Worm (Caenorhabditis elegans): ENCODE results near the gene Y22D7AR.7.

Y22D7AR.7 gene

ce11 chrIII:1657380-1657779, 30.5 kb downstream of the Y22D7AR.7 start, which contains the start of gene cht-4:
Gene cht-4, minus strand, starts transcription at chrIII:1657480.
- TF ChIP-seq dao-5 (tag; optimal IDR thresholded peaks at IDR 0.05): no peak
- no peak for TF ChIP-seq him-1 (tag; optimal IDR thresholded peaks at IDR 0.05)
- TF ChIP-seq W03F9.2 (tag; optimal IDR thresholded peaks at IDR 0.05): no peak

ce11 chrIII:1652925-1653324, 35.0 kb downstream of the Y22D7AR.7 start:
- TF ChIP-seq dao-5 (tag; optimal IDR thresholded peaks at IDR 0.05) (no peak), W03F9.2 (tag; optimal IDR thresholded peaks at IDR 0.05) (no peak), him-1 (tag; optimal IDR thresholded peaks at IDR 0.05) (no peak)

DNA sequence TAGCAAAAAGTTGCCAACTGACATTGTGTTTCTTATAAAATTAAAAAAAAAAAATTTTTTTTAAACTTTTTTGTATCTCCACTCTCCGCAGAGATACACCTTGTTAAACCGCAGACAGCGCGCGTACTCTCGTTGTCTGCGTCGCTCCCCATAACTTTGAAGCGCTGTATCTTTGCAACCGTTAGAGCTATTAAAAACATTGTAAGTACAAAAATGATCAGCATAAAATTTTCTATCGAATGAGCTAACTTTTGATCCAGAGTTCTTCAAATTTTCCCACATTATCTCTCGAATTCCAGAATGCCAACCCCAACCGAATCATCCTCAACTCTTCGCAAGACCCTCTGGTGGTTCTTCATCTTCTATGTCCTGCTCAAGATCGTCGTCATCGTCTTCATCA, 35.7 kb downstream of the Y22D7AR.7 start, which contains the start of gene Y22D7AL.1:
Gene Y22D7AL.1, plus strand, starts transcription at position 301 of the 400 bp plus-strand sequence.
- TF ChIP-seq W03F9.2 (tag; optimal IDR thresholded peaks at IDR 0.05): no peak
- TF ChIP-seq dao-5 (tag; optimal IDR thresholded peaks at IDR 0.05): no peak
- TF ChIP-seq him-1 (tag; optimal IDR thresholded peaks at IDR 0.05): no peak

- no peak for TF ChIP-seq dao-5 (tag; optimal IDR thresholded peaks at IDR 0.05)
- no peak for TF ChIP-seq W03F9.2 (tag; optimal IDR thresholded peaks at IDR 0.05)
- no peak for TF ChIP-seq him-1 (tag; optimal IDR thresholded peaks at IDR 0.05)
Observed at ce11 chrIII:1641163-1641562, 46.7 kb downstream of the Y22D7AR.7 start, which contains the start of gene Y22D7AL.3. Gene Y22D7AL.3, plus strand, starts transcription at chrIII:1641463.

DNA sequence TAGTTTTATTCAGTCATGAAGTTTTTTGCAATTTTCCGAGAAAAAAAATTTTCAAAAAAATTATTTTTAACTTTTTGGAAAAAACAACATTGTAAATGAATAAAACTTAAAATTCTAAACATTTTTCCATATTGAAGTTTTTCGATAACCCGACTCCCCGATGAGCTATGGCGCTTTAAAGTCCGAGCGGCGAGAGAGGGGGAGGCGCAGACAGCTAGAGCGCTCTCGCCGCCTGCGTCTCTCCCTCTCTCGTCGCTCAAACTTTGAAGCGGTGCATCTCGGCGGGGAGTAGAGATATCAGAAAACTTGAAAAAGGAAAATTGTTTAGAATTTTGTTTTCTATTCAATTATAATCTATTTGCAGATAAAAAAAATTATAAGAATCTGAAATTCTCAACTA, 49.6 kb downstream of the Y22D7AR.7 start:
- TF ChIP-seq dao-5 (tag; optimal IDR thresholded peaks at IDR 0.05): no peak
- no peak for TF ChIP-seq him-1 (tag; optimal IDR thresholded peaks at IDR 0.05)
- TF ChIP-seq W03F9.2 (tag; optimal IDR thresholded peaks at IDR 0.05): no peak

- TF ChIP-seq him-1 (tag; optimal IDR thresholded peaks at IDR 0.05) (no peak), dao-5 (tag; optimal IDR thresholded peaks at IDR 0.05) (no peak), W03F9.2 (tag; optimal IDR thresholded peaks at IDR 0.05) (no peak)
Observed at ce11 chrIII:1634270-1634669, 53.6 kb downstream of the Y22D7AR.7 start, which contains the start of gene Y22D7AL.11. Gene Y22D7AL.11, minus strand, starts transcription at chrIII:1634370.

Data from whole organism, L4/young adult.